Fruit fly (Drosophila melanogaster) whole organism, embryonic: ENCODE data around the gene enc.

Experiments used
- Antp ChIP-seq: fragments of 200-800 bp; sonication (Bioruptor generic); optimal IDR thresholded peaks from 3 replicates; lab custom pipeline; 2016; ENCODE audit warnings: missing biosample characterization, missing genetic modification characterization
- Bgb ChIP-seq: fragments of 200-800 bp; sonication (Bioruptor generic); IDR thresholded peaks from 2 replicates; pipeline ENCODE4 v1.3.6; 2022; ENCODE audit warnings: missing biosample characterization, missing genetic modification characterization; ENCODE audit not compliant: partially characterized antibody
- C15 ChIP-seq: fragments of 200-800 bp; sonication (Bioruptor generic); IDR thresholded peaks from 3 replicates; pipeline ENCODE4 v1.3.6; 2022; ENCODE audit warnings: missing biosample characterization, missing genetic modification characterization
- CG11085 ChIP-seq: fragments of 200-800 bp; sonication (Bioruptor generic); IDR thresholded peaks from 2 replicates; pipeline ENCODE4 v1.3.6; 2022; ENCODE audit warnings: missing biosample characterization, missing genetic modification characterization
- CG11504 ChIP-seq: fragments of 200-800 bp; sonication (Bioruptor generic); optimal IDR thresholded peaks from 3 replicates; lab custom pipeline; 2019; ENCODE audit warnings: missing biosample characterization, mild to moderate bottlenecking, missing genetic modification characterization, moderate library complexity
- CG11560 ChIP-seq: fragments of 200-800 bp; sonication (Bioruptor generic); IDR thresholded peaks from 3 replicates; pipeline ENCODE4 v1.3.6; 2022; ENCODE audit warnings: missing biosample characterization, missing genetic modification characterization
- CG12104 ChIP-seq: fragments of 200-800 bp; sonication (Bioruptor generic); optimal IDR thresholded peaks from 3 replicates; lab custom pipeline; 2016; ENCODE audit warnings: missing biosample characterization, missing genetic modification characterization
- CG12942 ChIP-seq: fragments of 200-800 bp; sonication (Bioruptor generic); optimal IDR thresholded peaks from 3 replicates; lab custom pipeline; 2016; ENCODE audit warnings: missing biosample characterization, missing genetic modification characterization
- CG13624 ChIP-seq: fragments of 200-800 bp; sonication (Bioruptor generic); optimal IDR thresholded peaks from 2 replicates; lab custom pipeline; 2016; ENCODE audit warnings: missing biosample characterization, missing genetic modification characterization
- CG17186 ChIP-seq: fragments of 200-800 bp; sonication (Bioruptor generic); optimal IDR thresholded peaks from 3 replicates; lab custom pipeline; 2017; ENCODE audit warnings: missing biosample characterization, missing genetic modification reagents, missing genetic modification characterization
- CG17385 ChIP-seq: fragments of 200-800 bp; sonication (Bioruptor generic); optimal IDR thresholded peaks from 3 replicates; lab custom pipeline; 2018; ENCODE audit warnings: missing biosample characterization, mild to moderate bottlenecking, missing genetic modification characterization
- CG17802 ChIP-seq: fragments of 200-800 bp; sonication (Bioruptor generic); optimal IDR thresholded peaks from 2 replicates; lab custom pipeline; 2018; ENCODE audit warnings: missing biosample characterization, mild to moderate bottlenecking, missing genetic modification characterization, moderate library complexity
- CG1832 ChIP-seq: fragments of 200-800 bp; sonication (Bioruptor generic); optimal IDR thresholded peaks from 2 replicates; lab custom pipeline; 2017; ENCODE audit warnings: missing biosample characterization, mild to moderate bottlenecking, missing genetic modification characterization, inconsistent platforms
- CG30403 ChIP-seq: fragments of 200-800 bp; sonication (Bioruptor generic); optimal IDR thresholded peaks from 3 replicates; lab custom pipeline; 2016; ENCODE audit warnings: missing biosample characterization, missing genetic modification characterization
- CG33213 ChIP-seq: fragments of 200-800 bp; sonication (Bioruptor generic); optimal IDR thresholded peaks from 3 replicates; lab custom pipeline; 2016; ENCODE audit warnings: missing biosample characterization, missing genetic modification characterization
- CG4424 ChIP-seq: fragments of 200-800 bp; sonication (Bioruptor generic); optimal IDR thresholded peaks from 3 replicates; lab custom pipeline; 2016; ENCODE audit warnings: missing biosample characterization, missing genetic modification characterization
- CG5180 ChIP-seq: fragments of 200-800 bp; sonication (Bioruptor generic); optimal IDR thresholded peaks from 3 replicates; lab custom pipeline; 2017; ENCODE audit warnings: missing biosample characterization, missing genetic modification characterization, mild to moderate bottlenecking, moderate library complexity, missing genetic modification reagents
- CG7357 ChIP-seq: fragments of 200-800 bp; sonication (Bioruptor generic); IDR thresholded peaks from 3 replicates; pipeline ENCODE4 v1.3.6; 2022; ENCODE audit warnings: missing biosample characterization, missing genetic modification characterization
- CG7839 ChIP-seq: fragments of 200-800 bp; sonication (Bioruptor generic); optimal IDR thresholded peaks from 3 replicates; lab custom pipeline; 2018; ENCODE audit warnings: missing biosample characterization, mild to moderate bottlenecking, missing genetic modification characterization, moderate library complexity
- CG7963 ChIP-seq: fragments of 200-800 bp; sonication (Bioruptor generic); IDR thresholded peaks from 3 replicates; pipeline ENCODE4 v1.3.6; 2022; ENCODE audit warnings: missing biosample characterization, missing genetic modification characterization; ENCODE audit not compliant: partially characterized antibody
- CG8281 ChIP-seq: fragments of 200-800 bp; sonication (Bioruptor generic); optimal IDR thresholded peaks from 2 replicates; lab custom pipeline; 2018; ENCODE audit warnings: missing biosample characterization, mild to moderate bottlenecking, missing genetic modification characterization, moderate library complexity
- CG8359 ChIP-seq: fragments of 200-800 bp; sonication (Bioruptor generic); optimal IDR thresholded peaks from 2 replicates; lab custom pipeline; 2017; ENCODE audit warnings: missing biosample characterization, mild to moderate bottlenecking, missing genetic modification characterization, borderline replicate concordance
- CG9437 ChIP-seq: fragments of 200-800 bp; sonication (Bioruptor generic); optimal IDR thresholded peaks from 2 replicates; lab custom pipeline; 2018; ENCODE audit warnings: missing biosample characterization, mild to moderate bottlenecking, missing genetic modification characterization
- CG9797 ChIP-seq: fragments of 200-800 bp; sonication (Bioruptor generic); optimal IDR thresholded peaks from 3 replicates; lab custom pipeline; 2018; ENCODE audit warnings: missing biosample characterization, mild to moderate bottlenecking, missing genetic modification characterization
- CG9876 ChIP-seq: fragments of 200-800 bp; sonication (Bioruptor generic); optimal IDR thresholded peaks from 2 replicates; lab custom pipeline; 2016; ENCODE audit warnings: missing biosample characterization, missing genetic modification characterization
- Chrac-16 ChIP-seq: fragments of 200-800 bp; sonication (Bioruptor generic); optimal IDR thresholded peaks from 3 replicates; lab custom pipeline; 2016; ENCODE audit warnings: missing biosample characterization, missing genetic modification characterization
- Doc3 ChIP-seq: fragments of 200-800 bp; sonication (Bioruptor generic); IDR thresholded peaks from 3 replicates; pipeline ENCODE4 v1.3.6; 2022; ENCODE audit warnings: missing biosample characterization, missing genetic modification characterization; ENCODE audit not compliant: partially characterized antibody
- Hey ChIP-seq: fragments of 200-800 bp; sonication (Bioruptor generic); optimal IDR thresholded peaks from 3 replicates; lab custom pipeline; 2018; ENCODE audit warnings: missing biosample characterization, mild to moderate bottlenecking, missing genetic modification characterization
- HmgD ChIP-seq: fragments of 200-800 bp; sonication (Bioruptor generic); optimal IDR thresholded peaks from 3 replicates; lab custom pipeline; 2016; ENCODE audit warnings: missing biosample characterization, missing genetic modification characterization
- bab2 ChIP-seq: fragments of 200-800 bp; sonication (Bioruptor generic); optimal IDR thresholded peaks from 2 replicates; lab custom pipeline; 2016; ENCODE audit warnings: missing biosample characterization, missing genetic modification characterization
- corto ChIP-seq: fragments of 200-800 bp; sonication (Bioruptor generic); optimal IDR thresholded peaks from 2 replicates; lab custom pipeline; 2016; ENCODE audit warnings: missing biosample characterization, mild to moderate bottlenecking, missing genetic modification characterization, moderate library complexity
- dm ChIP-seq: fragments of 200-800 bp; sonication (Bioruptor generic); optimal IDR thresholded peaks from 3 replicates; lab custom pipeline; 2016; ENCODE audit warnings: missing biosample characterization, missing genetic modification characterization
- eve ChIP-seq, 2 experiments: fragments of >200 bp; optimal IDR thresholded peaks; 2 replicates each; lab custom pipeline; 2017; ENCODE audit warnings: missing biosample characterization in 2 of 2, missing genetic modification characterization in 2 of 2
- ewg ChIP-seq: fragments of 200-800 bp; sonication (Bioruptor generic); optimal IDR thresholded peaks from 3 replicates; lab custom pipeline; 2017; ENCODE audit warnings: mild to moderate bottlenecking, missing biosample characterization, missing genetic modification reagents, missing genetic modification characterization
- fu2 ChIP-seq: fragments of 200-800 bp; sonication (Bioruptor generic); optimal IDR thresholded peaks from 2 replicates; lab custom pipeline; 2016; ENCODE audit warnings: missing biosample characterization, missing genetic modification characterization
- gem ChIP-seq: fragments of 200-800 bp; sonication (Bioruptor generic); optimal IDR thresholded peaks from 2 replicates; lab custom pipeline; 2019; ENCODE audit warnings: missing biosample characterization, mild to moderate bottlenecking, missing genetic modification characterization, moderate library complexity
- h ChIP-seq: fragments of >200 bp; optimal IDR thresholded peaks from 2 replicates; lab custom pipeline; 2017
- hbn ChIP-seq: fragments of 200-800 bp; sonication (Bioruptor generic); IDR thresholded peaks from 2 replicates; pipeline ENCODE4 v1.3.6; 2022; ENCODE audit warnings: missing biosample characterization, missing genetic modification characterization; ENCODE audit not compliant: partially characterized antibody
- her ChIP-seq: fragments of 200-800 bp; sonication (Bioruptor generic); optimal IDR thresholded peaks from 2 replicates; lab custom pipeline; 2016; ENCODE audit warnings: missing biosample characterization, missing genetic modification characterization
- inv ChIP-seq: fragments of 200-800 bp; sonication (Bioruptor generic); IDR thresholded peaks from 2 replicates; pipeline ENCODE4 v1.3.6; 2022; ENCODE audit warnings: missing biosample characterization, missing genetic modification characterization; ENCODE audit not compliant: partially characterized antibody
- jumu ChIP-seq: fragments of 200-800 bp; sonication (Bioruptor generic); optimal IDR thresholded peaks from 3 replicates; lab custom pipeline; 2016; ENCODE audit warnings: missing biosample characterization, missing genetic modification characterization
- kah ChIP-seq: fragments of 200-800 bp; sonication (Bioruptor generic); optimal IDR thresholded peaks from 2 replicates; lab custom pipeline; 2018; ENCODE audit warnings: missing biosample characterization, mild to moderate bottlenecking, missing genetic modification characterization
- lov ChIP-seq, 2 experiments: fragments of 200-800 bp in 1 of 2; fragments of >200 bp in 1 of 2; sonication (Bioruptor generic) in 1 of 2; IDR thresholded peaks in 1 of 2; optimal IDR thresholded peaks in 1 of 2; 2 replicates in 1 of 2; 3 replicates in 1 of 2; pipeline versions ENCODE4 v1.3.6 to Lab custom; 2017 to 2022; ENCODE audit warnings: missing biosample characterization in 1 of 2, missing genetic modification characterization in 1 of 2
- nerfin-1 ChIP-seq: fragments of 200-800 bp; sonication (Bioruptor generic); optimal IDR thresholded peaks from 3 replicates; lab custom pipeline; 2019; ENCODE audit warnings: missing biosample characterization, mild to moderate bottlenecking, missing genetic modification characterization, moderate library complexity
- onecut ChIP-seq: fragments of 200-800 bp; sonication (Bioruptor generic); IDR thresholded peaks from 2 replicates; pipeline ENCODE4 v1.3.6; 2022; ENCODE audit warnings: missing biosample characterization, missing genetic modification characterization
- schlank ChIP-seq: fragments of 200-800 bp; sonication (Bioruptor generic); optimal IDR thresholded peaks from 2 replicates; lab custom pipeline; 2018; ENCODE audit warnings: missing biosample characterization, mild to moderate bottlenecking, missing genetic modification characterization
- sob ChIP-seq: fragments of 200-800 bp; sonication (Bioruptor generic); IDR thresholded peaks from 2 replicates; pipeline ENCODE4 v1.3.6; 2022; ENCODE audit warnings: missing biosample characterization, missing genetic modification characterization
- ttk ChIP-seq: fragments of 200-800 bp; sonication (Bioruptor generic); IDR thresholded peaks from 2 replicates; pipeline ENCODE4 v2.1.2; 2022; ENCODE audit warnings: missing biosample characterization, missing genetic modification characterization
- tup ChIP-seq: fragments of 200-800 bp; sonication (Bioruptor generic); optimal IDR thresholded peaks from 2 replicates; lab custom pipeline; 2016; ENCODE audit warnings: missing biosample characterization, mild to moderate bottlenecking, missing genetic modification characterization, moderate library complexity

enc gene

dm6 chr3L:3855194-3855980 lies 36.9 kb downstream of the enc start (continued):
- TF ChIP-seq jumu: no peak
- no peak for TF ChIP-seq CG8281 (tag; lab: Kevin White, UChicago)
- no peak for TF ChIP-seq hbn
- no peak for TF ChIP-seq ttk (GFP tag; lab: Robert Waterston, UW)
- TF ChIP-seq lov (optimal IDR thresholded peaks at IDR 0.05; lab: Kevin White, UChicago): no peak
- TF ChIP-seq lov (GFP tag; IDR thresholded peaks at IDR 0.05; lab: Robert Waterston, UW): no peak
- no peak for TF ChIP-seq fu2
- peak; percentile 62 for TF ChIP-seq CG11504 (tag; lab: Kevin White, UChicago)
- TF ChIP-seq CG17385: peak; percentile 52
- peak; percentile 41 for TF ChIP-seq nerfin-1 (tag; lab: Kevin White, UChicago)
- no peak for TF ChIP-seq h (lab: Kevin White, UChicago)
- TF ChIP-seq sob (GFP tag; lab: Robert Waterston, UW): no peak
- TF ChIP-seq dm (GFP tag; lab: Kevin White, UChicago): no peak
- no peak for TF ChIP-seq CG11560 (tag; lab: Robert Waterston, UW)
- TF ChIP-seq CG7963 (GFP tag; lab: Robert Waterston, UW): no peak
- no peak for TF ChIP-seq CG11085 (GFP tag; lab: Robert Waterston, UW)
- TF ChIP-seq her: no peak
- no peak for TF ChIP-seq CG1832
- no peak for TF ChIP-seq CG17186
- TF ChIP-seq CG4424 (GFP tag; lab: Kevin White, UChicago): peak; percentile 54
- TF ChIP-seq Doc3: no peak
- TF ChIP-seq kah: no peak
- TF ChIP-seq CG30403 (GFP tag; lab: Kevin White, UChicago): peak; percentile 47
- TF ChIP-seq CG17802 (tag; lab: Kevin White, UChicago): no peak
- TF ChIP-seq gem: peak; percentile 80
- TF ChIP-seq inv: no peak
- no peak for TF ChIP-seq C15 (GFP tag; lab: Robert Waterston, UW)
- no peak for TF ChIP-seq Hey
- no peak for TF ChIP-seq CG33213 (GFP tag; lab: Kevin White, UChicago)
- no peak for TF ChIP-seq Bgb (GFP tag; lab: Robert Waterston, UW)
- TF ChIP-seq CG13624 (GFP tag; lab: Kevin White, UChicago): no peak
- no peak for TF ChIP-seq CG8359
- peak; percentile 65 for TF ChIP-seq ewg (GFP tag; lab: Kevin White, UChicago)
- TF ChIP-seq CG9437 (GFP tag; lab: Kevin White, UChicago): peak; percentile 15
- TF ChIP-seq CG7357: peak; percentile 35; the same call in 1 of the 3 replicates
- no peak for TF ChIP-seq corto (GFP tag; lab: Kevin White, UChicago)
- no peak for TF ChIP-seq Antp (GFP tag; lab: Kevin White, UChicago)
- no peak for TF ChIP-seq CG12104 (GFP tag; lab: Kevin White, UChicago)
- TF ChIP-seq CG9876 (GFP tag; lab: Kevin White, UChicago): no peak
- TF ChIP-seq eve (GFP tag; optimal IDR thresholded peaks at IDR 0.05; lab: Kevin White, UChicago): peak in 1 of 2 experiments; percentile 65
- TF ChIP-seq Chrac-16: peak; percentile 48
- peak; percentile 49 for TF ChIP-seq CG7839 (tag; lab: Kevin White, UChicago)
- no peak for TF ChIP-seq bab2
- no peak for TF ChIP-seq CG9797
- TF ChIP-seq schlank (tag; lab: Kevin White, UChicago): no peak
- no peak for TF ChIP-seq HmgD (GFP tag; lab: Kevin White, UChicago)
- TF ChIP-seq onecut: peak; percentile 38; the same call in 1 of the 2 replicates
- TF ChIP-seq CG5180: peak; percentile 37
- TF ChIP-seq tup (GFP tag; lab: Kevin White, UChicago): no peak
- TF ChIP-seq CG12942 (GFP tag; lab: Kevin White, UChicago): no peak
